Worm (Caenorhabditis elegans) whole organism, L4 larva: Measurements from ENCODE around the gene rbm-22.

ENCODE experiments used
- T20F7.1 ChIP-seq: fragments of 200-800 bp; sonication (Bioruptor generic); optimal IDR thresholded peaks from 2 replicates; lab custom pipeline; 2018; ENCODE audit warnings: mild to moderate bottlenecking, missing genetic modification characterization, missing compliant biosample characterization
- Y48G9A.11 ChIP-seq: fragments of 200-800 bp; sonication (Bioruptor generic); IDR thresholded peaks from 2 replicates; pipeline ENCODE4 v1.3.6; 2022; ENCODE audit warnings: missing genetic modification reagents, missing genetic modification characterization, missing compliant biosample characterization
- aha-1 ChIP-seq: fragments of 150-350 bp; peaks from one replicate; lab custom pipeline; 2014; ENCODE audit warnings: missing biosample characterization, missing genetic modification characterization
- ama-1 ChIP-seq: fragments of 150-350 bp; optimal IDR thresholded peaks from 2 replicates; lab custom pipeline; 2014; ENCODE audit warnings: inconsistent platforms, mixed read lengths
- ceh-28 ChIP-seq: fragments of 150-350 bp; optimal IDR thresholded peaks from 2 replicates; lab custom pipeline; 2014; ENCODE audit warnings: missing biosample characterization, missing genetic modification reagents, missing genetic modification characterization
- ceh-82 ChIP-seq: sonication (generic microtip); optimal IDR thresholded peaks from 2 replicates; lab custom pipeline; 2017; ENCODE audit warnings: missing biosample characterization, missing genetic modification characterization
- ctbp-1 ChIP-seq: fragments of 200-800 bp; sonication (Bioruptor generic); IDR thresholded peaks from 2 replicates; pipeline ENCODE4 v1.3.6; 2022; ENCODE audit warnings: missing genetic modification reagents, missing genetic modification characterization, missing compliant biosample characterization
- daf-12 ChIP-seq: fragments of 150-350 bp; optimal IDR thresholded peaks from 2 replicates; lab custom pipeline; 2014; ENCODE audit warnings: missing biosample characterization, missing genetic modification reagents, missing genetic modification characterization
- daf-19 ChIP-seq: fragments of 200-800 bp; sonication (Bioruptor generic); conservative IDR thresholded peaks from 2 replicates; pipeline ENCODE4 v1.3.6; 2022; ENCODE audit warnings: missing genetic modification characterization, missing compliant biosample characterization
- snpc-4 ChIP-seq: fragments of 150-350 bp; optimal IDR thresholded peaks from 2 replicates; lab custom pipeline; 2014; ENCODE audit warnings: missing biosample characterization, missing genetic modification characterization
- tra-1 ChIP-seq: fragments of 200-800 bp; sonication (Bioruptor generic); IDR thresholded peaks from 2 replicates; pipeline ENCODE4 v1.3.6; 2022; ENCODE audit warnings: missing genetic modification reagents, missing genetic modification characterization, missing compliant biosample characterization
- ztf-11 ChIP-seq: fragments of 150-350 bp; optimal IDR thresholded peaks from 2 replicates; lab custom pipeline; 2014; ENCODE audit warnings: missing biosample characterization, missing genetic modification characterization

- TF ChIP-seq ceh-28 (no peak), daf-12 (tag; lab: Kevin White, UChicago) (no peak), snpc-4 (tag; lab: Kevin White, UChicago) (no peak), ctbp-1 (no peak), ama-1 (no peak), ztf-11 (no peak), ceh-82 (no peak), T20F7.1 (no peak), tra-1 (no peak), Y48G9A.11 (no peak), aha-1 (tag; lab: Kevin White, UChicago) (no peak), daf-19 (GFP tag; lab: Robert Waterston, UW) (no peak)
Measured at ce11 chrIV:10851136-10851535, 10.1 kb upstream of the rbm-22 start.
